Fruit fly (Drosophila melanogaster) whole organism, embryonic: Measurements from ENCODE around the gene VhaAC45RP.

Experiments
- CG12942 ChIP-seq: fragments of 200-800 bp; sonication (Bioruptor generic); optimal IDR thresholded peaks from 3 replicates; lab custom pipeline; 2016; ENCODE audit warnings: missing biosample characterization, missing genetic modification characterization
- CG13624 ChIP-seq: fragments of 200-800 bp; sonication (Bioruptor generic); optimal IDR thresholded peaks from 2 replicates; lab custom pipeline; 2016; ENCODE audit warnings: missing biosample characterization, missing genetic modification characterization
- CG15514 ChIP-seq: fragments of 200-800 bp; sonication (Bioruptor generic); optimal IDR thresholded peaks from 3 replicates; lab custom pipeline; 2017; ENCODE audit warnings: missing biosample characterization, missing genetic modification characterization, mild to moderate bottlenecking, moderate library complexity, missing genetic modification reagents
- CG1602 ChIP-seq: fragments of 200-800 bp; sonication (Bioruptor generic); optimal IDR thresholded peaks from 3 replicates; lab custom pipeline; 2016; ENCODE audit warnings: missing biosample characterization, missing genetic modification characterization
- CG18599 ChIP-seq: fragments of 200-800 bp; sonication (Bioruptor generic); optimal IDR thresholded peaks from 3 replicates; lab custom pipeline; 2017; ENCODE audit warnings: missing biosample characterization, missing genetic modification characterization, mild to moderate bottlenecking, moderate library complexity, missing genetic modification reagents
- CG2116 ChIP-seq: fragments of 200-800 bp; sonication (Bioruptor generic); optimal IDR thresholded peaks from 3 replicates; lab custom pipeline; 2018; ENCODE audit warnings: missing biosample characterization, mild to moderate bottlenecking, missing genetic modification characterization
- CG31224 ChIP-seq: fragments of 200-800 bp; sonication (Bioruptor generic); IDR thresholded peaks from 2 replicates; pipeline ENCODE4 v1.3.6; 2022; ENCODE audit warnings: missing biosample characterization, missing genetic modification characterization
- CG31441 ChIP-seq: fragments of 200-800 bp; sonication (Bioruptor generic); IDR thresholded peaks from 2 replicates; pipeline ENCODE4 v1.3.6; 2022; ENCODE audit warnings: missing biosample characterization, missing genetic modification characterization
- CG32532 ChIP-seq: fragments of 200-800 bp; sonication (Bioruptor generic); IDR thresholded peaks from 2 replicates; pipeline ENCODE4 v1.3.6; 2022; ENCODE audit warnings: missing biosample characterization, missing genetic modification characterization
- CG32772 ChIP-seq: fragments of 200-800 bp; sonication (Bioruptor generic); IDR thresholded peaks from 2 replicates; pipeline ENCODE4 v1.3.6; 2022; ENCODE audit warnings: missing biosample characterization, missing genetic modification characterization
- CG6654 ChIP-seq: fragments of 200-800 bp; sonication (Bioruptor generic); optimal IDR thresholded peaks from 2 replicates; lab custom pipeline; 2017; ENCODE audit warnings: missing biosample characterization, mild to moderate bottlenecking, missing genetic modification characterization
- CG6683 ChIP-seq: fragments of 200-800 bp; sonication (Bioruptor generic); optimal IDR thresholded peaks from 2 replicates; lab custom pipeline; 2017; ENCODE audit warnings: missing biosample characterization, mild to moderate bottlenecking, missing genetic modification characterization, missing genetic modification reagents
- CG6689 ChIP-seq: fragments of 200-800 bp; sonication (Bioruptor generic); IDR thresholded peaks from 2 replicates; pipeline ENCODE4 v1.3.6; 2022; ENCODE audit warnings: missing biosample characterization, missing genetic modification characterization
- Dbx ChIP-seq: fragments of 200-800 bp; sonication (Bioruptor generic); IDR thresholded peaks from 3 replicates; pipeline ENCODE4 v1.3.6; 2022; ENCODE audit warnings: missing biosample characterization, missing genetic modification characterization
- Dip2 ChIP-seq: fragments of 200-800 bp; sonication (Bioruptor generic); IDR thresholded peaks from 2 replicates; pipeline ENCODE4 v1.3.6; 2022; ENCODE audit warnings: missing biosample characterization, missing genetic modification characterization
- Dip3 ChIP-seq: fragments of 200-800 bp; sonication (Bioruptor generic); optimal IDR thresholded peaks from 3 replicates; lab custom pipeline; 2016; ENCODE audit warnings: missing biosample characterization, missing genetic modification characterization
- HHEX ChIP-seq: fragments of 200-800 bp; sonication (Bioruptor generic); optimal IDR thresholded peaks from 3 replicates; lab custom pipeline; 2017; ENCODE audit warnings: missing biosample characterization, mild to moderate bottlenecking, missing genetic modification characterization, missing genetic modification reagents
- Hand ChIP-seq: fragments of 200-800 bp; sonication (Bioruptor generic); optimal IDR thresholded peaks from 2 replicates; lab custom pipeline; 2017; ENCODE audit warnings: mild to moderate bottlenecking, missing biosample characterization, missing genetic modification reagents, missing genetic modification characterization
- MESR4 ChIP-seq: fragments of 200-800 bp; sonication (Bioruptor generic); optimal IDR thresholded peaks from 2 replicates; lab custom pipeline; 2018; ENCODE audit warnings: missing biosample characterization, mild to moderate bottlenecking, missing genetic modification characterization, moderate library complexity
- MTF-1 ChIP-seq: fragments of 200-800 bp; sonication (Bioruptor generic); optimal IDR thresholded peaks from 2 replicates; lab custom pipeline; 2018; ENCODE audit warnings: missing biosample characterization, mild to moderate bottlenecking, missing genetic modification characterization, borderline replicate concordance
- Mes4 ChIP-seq: fragments of 200-800 bp; sonication (Bioruptor generic); optimal IDR thresholded peaks from 2 replicates; lab custom pipeline; 2016; ENCODE audit warnings: missing biosample characterization, missing genetic modification characterization
- Mrtf ChIP-seq: fragments of 200-800 bp; sonication (Bioruptor generic); IDR thresholded peaks from 3 replicates; pipeline ENCODE4 v1.3.6; 2022; ENCODE audit warnings: missing biosample characterization, missing genetic modification characterization
- NFAT ChIP-seq: fragments of 200-800 bp; sonication (Bioruptor generic); IDR thresholded peaks from 2 replicates; pipeline ENCODE4 v1.3.6; 2022; ENCODE audit warnings: missing biosample characterization, missing genetic modification characterization
- Oli ChIP-seq: fragments of 200-800 bp; sonication (Bioruptor generic); optimal IDR thresholded peaks from 2 replicates; lab custom pipeline; 2018; ENCODE audit warnings: missing biosample characterization, mild to moderate bottlenecking, missing genetic modification characterization, moderate library complexity
- PHDP ChIP-seq: fragments of 200-800 bp; sonication (Bioruptor generic); optimal IDR thresholded peaks from 3 replicates; lab custom pipeline; 2018; ENCODE audit warnings: missing biosample characterization, mild to moderate bottlenecking, missing genetic modification characterization, moderate library complexity
- Ptx1 ChIP-seq: fragments of 200-800 bp; sonication (Bioruptor generic); IDR thresholded peaks from 2 replicates; pipeline ENCODE4 v1.3.6; 2022; ENCODE audit warnings: missing biosample characterization, missing genetic modification characterization
- Ravus ChIP-seq: fragments of 200-800 bp; sonication (Bioruptor generic); IDR thresholded peaks from 2 replicates; pipeline ENCODE4 v1.3.6; 2022; ENCODE audit warnings: missing biosample characterization, missing genetic modification characterization
- Rfx ChIP-seq: fragments of 200-800 bp; sonication (Bioruptor generic); IDR thresholded peaks from 2 replicates; pipeline ENCODE4 v1.3.6; 2022; ENCODE audit warnings: missing biosample characterization, missing genetic modification characterization
- Sox100B ChIP-seq: fragments of 200-800 bp; sonication (Bioruptor generic); optimal IDR thresholded peaks from 3 replicates; lab custom pipeline; 2018; ENCODE audit warnings: missing biosample characterization, mild to moderate bottlenecking, missing genetic modification characterization
- Tbp ChIP-seq: fragments of >200 bp; optimal IDR thresholded peaks from 2 replicates; lab custom pipeline; 2018; ENCODE audit warnings: missing biosample characterization, missing genetic modification characterization
- abd-A ChIP-seq: fragments of 200-800 bp; sonication (Bioruptor generic); optimal IDR thresholded peaks from 3 replicates; lab custom pipeline; 2019; ENCODE audit warnings: missing biosample characterization, mild to moderate bottlenecking, missing genetic modification characterization, moderate library complexity
- ac ChIP-seq: fragments of 200-800 bp; sonication (Bioruptor generic); optimal IDR thresholded peaks from 3 replicates; lab custom pipeline; 2017; ENCODE audit warnings: missing biosample characterization, mild to moderate bottlenecking, missing genetic modification characterization
- al ChIP-seq: fragments of 200-800 bp; sonication (Bioruptor generic); IDR thresholded peaks from 2 replicates; pipeline ENCODE4 v1.3.6; 2022; ENCODE audit warnings: missing biosample characterization, missing genetic modification characterization
- btn ChIP-seq: fragments of 200-800 bp; sonication (Bioruptor generic); optimal IDR thresholded peaks from 2 replicates; lab custom pipeline; 2016; ENCODE audit warnings: missing biosample characterization, missing genetic modification characterization
- ci ChIP-seq: fragments of 200-800 bp; sonication (Bioruptor generic); IDR thresholded peaks from 3 replicates; pipeline ENCODE4 v1.3.6; 2022; ENCODE audit warnings: missing biosample characterization, missing genetic modification characterization
- crol ChIP-seq: fragments of 200-800 bp; sonication (Bioruptor generic); IDR thresholded peaks from 2 replicates; pipeline ENCODE4 v1.3.6; 2022; ENCODE audit warnings: missing biosample characterization, missing genetic modification characterization
- dan ChIP-seq: fragments of 200-800 bp; sonication (Bioruptor generic); IDR thresholded peaks from 2 replicates; pipeline ENCODE4 v1.3.6; 2022; ENCODE audit warnings: missing biosample characterization, missing genetic modification characterization
- dmrt11E ChIP-seq: fragments of 200-800 bp; sonication (Bioruptor generic); optimal IDR thresholded peaks from 3 replicates; lab custom pipeline; 2018; ENCODE audit warnings: missing biosample characterization, mild to moderate bottlenecking, missing genetic modification characterization, moderate library complexity
- exex ChIP-seq: fragments of 200-800 bp; sonication (Bioruptor generic); optimal IDR thresholded peaks from 4 replicates; lab custom pipeline; 2018; ENCODE audit warnings: missing biosample characterization, mild to moderate bottlenecking, missing genetic modification characterization, moderate library complexity
- fu2 ChIP-seq: fragments of 200-800 bp; sonication (Bioruptor generic); optimal IDR thresholded peaks from 2 replicates; lab custom pipeline; 2016; ENCODE audit warnings: missing biosample characterization, missing genetic modification characterization
- grau ChIP-seq: fragments of 200-800 bp; optimal IDR thresholded peaks from 3 replicates; lab custom pipeline; 2019; ENCODE audit warnings: missing biosample characterization, mild to moderate bottlenecking, missing genetic modification characterization, moderate library complexity
- klu ChIP-seq: fragments of 200-800 bp; sonication (Bioruptor generic); IDR thresholded peaks from 2 replicates; pipeline ENCODE4 v1.3.6; 2022; ENCODE audit warnings: missing biosample characterization, missing genetic modification characterization
- luna ChIP-seq: fragments of 200-800 bp; sonication (Bioruptor generic); optimal IDR thresholded peaks from 2 replicates; lab custom pipeline; 2016; ENCODE audit warnings: missing biosample characterization, missing genetic modification characterization
- mam ChIP-seq: fragments of 200-800 bp; sonication (Bioruptor generic); optimal IDR thresholded peaks from 3 replicates; lab custom pipeline; 2016; ENCODE audit warnings: missing biosample characterization, missing genetic modification characterization
- pros ChIP-seq: fragments of 200-800 bp; sonication (Bioruptor generic); optimal IDR thresholded peaks from 3 replicates; lab custom pipeline; 2019; ENCODE audit warnings: missing biosample characterization, mild to moderate bottlenecking, missing genetic modification characterization, moderate library complexity
- row ChIP-seq: fragments of 200-800 bp; sonication (Bioruptor generic); IDR thresholded peaks from 3 replicates; pipeline ENCODE4 v1.3.6; 2022; ENCODE audit warnings: missing biosample characterization, missing genetic modification characterization
- run ChIP-seq: fragments of 200-800 bp; sonication (Bioruptor generic); optimal IDR thresholded peaks from 3 replicates; lab custom pipeline; 2018; ENCODE audit warnings: missing biosample characterization, mild to moderate bottlenecking, missing genetic modification characterization
- sens ChIP-seq: fragments of 200-800 bp; sonication (Bioruptor generic); peaks from one replicate; lab custom pipeline; 2016; ENCODE audit warnings: missing biosample characterization, missing genetic modification characterization
- seq ChIP-seq: fragments of 200-800 bp; sonication (Bioruptor generic); IDR thresholded peaks from 2 replicates; pipeline ENCODE4 v1.3.6; 2022; ENCODE audit warnings: missing biosample characterization, missing genetic modification characterization
- ssp ChIP-seq: fragments of 200-800 bp; sonication (Bioruptor generic); IDR thresholded peaks from 2 replicates; pipeline ENCODE4 v1.3.6; 2022; ENCODE audit warnings: missing biosample characterization, missing genetic modification characterization
- tgo ChIP-seq: fragments of 200-800 bp; sonication (Bioruptor generic); IDR thresholded peaks from 3 replicates; pipeline ENCODE4 v1.3.6; 2022; ENCODE audit warnings: missing biosample characterization, missing genetic modification characterization
- vnd ChIP-seq: fragments of 200-800 bp; sonication (Bioruptor generic); IDR thresholded peaks from 3 replicates; pipeline ENCODE4 v1.3.6; 2022; ENCODE audit warnings: missing biosample characterization, missing genetic modification characterization; ENCODE audit not compliant: partially characterized antibody

Gene VhaAC45RP

dm6 chr3R:30164162-30164561 lies 2.1 kb downstream of the VhaAC45RP start (continued):
- TF ChIP-seq Dbx (GFP tag; lab: Robert Waterston, UW) = no peak
- peak; percentile 5 for TF ChIP-seq mam (GFP tag; lab: Kevin White, UChicago)
- no peak for TF ChIP-seq dmrt11E (tag; lab: Kevin White, UChicago)
- TF ChIP-seq CG2116 (GFP tag; lab: Kevin White, UChicago) = no peak
- TF ChIP-seq vnd (GFP tag; lab: Robert Waterston, UW) = no peak
- TF ChIP-seq MESR4 (GFP tag; lab: Kevin White, UChicago) = no peak
- TF ChIP-seq CG1602 (GFP tag; lab: Kevin White, UChicago) = no peak
- no peak for TF ChIP-seq CG31224 (GFP tag; lab: Robert Waterston, UW)
- TF ChIP-seq grau (tag; lab: Kevin White, UChicago) = peak; percentile 25
- peak; percentile 27 for TF ChIP-seq btn (GFP tag; lab: Kevin White, UChicago)
- TF ChIP-seq ac (GFP tag; lab: Kevin White, UChicago) = no peak
- no peak for TF ChIP-seq MTF-1 (GFP tag; lab: Kevin White, UChicago)
- TF ChIP-seq Ptx1 (GFP tag; lab: Robert Waterston, UW) = peak; percentile 63
- TF ChIP-seq CG12942 (GFP tag; lab: Kevin White, UChicago) = no peak
- TF ChIP-seq Ravus (GFP tag; lab: Robert Waterston, UW) = no peak
- TF ChIP-seq klu (GFP tag; lab: Robert Waterston, UW) = no peak
- TF ChIP-seq CG32532 (GFP tag; lab: Robert Waterston, UW) = no peak
- no peak for TF ChIP-seq NFAT
- TF ChIP-seq CG6654 = no peak
- TF ChIP-seq Dip3 (GFP tag; lab: Kevin White, UChicago) = no peak
- TF ChIP-seq tgo = 0 out of 3 replicates have a peak, but pooled peaks have one; percentile 26
- peak; percentile 9 for TF ChIP-seq PHDP (tag; lab: Kevin White, UChicago)
- TF ChIP-seq sens (GFP tag; lab: Kevin White, UChicago) = peak; percentile 81
- TF ChIP-seq seq = no peak
- no peak for TF ChIP-seq abd-A (tag; lab: Kevin White, UChicago)
- TF ChIP-seq CG13624 (GFP tag; lab: Kevin White, UChicago) = no peak
- TF ChIP-seq Mes4 (GFP tag; lab: Kevin White, UChicago) = no peak
- TF ChIP-seq ci (GFP tag; lab: Robert Waterston, UW) = peak; percentile 85
- peak; percentile 54 for TF ChIP-seq row (GFP tag; lab: Robert Waterston, UW)
- TF ChIP-seq CG6689 (GFP tag; lab: Robert Waterston, UW) = peak; percentile 38; the same call in 1 of the 2 replicates
- no peak for TF ChIP-seq Dip2 (GFP tag; lab: Robert Waterston, UW)
- no peak for TF ChIP-seq pros
- TF ChIP-seq CG15514 = no peak
- no peak for TF ChIP-seq luna (GFP tag; lab: Kevin White, UChicago)
- peak; percentile 48; the same call in 1 of the 2 replicates for TF ChIP-seq CG31441 (GFP tag; lab: Robert Waterston, UW)
- no peak for TF ChIP-seq Hand (GFP tag; lab: Kevin White, UChicago)
- no peak for TF ChIP-seq al
- no peak for TF ChIP-seq dan (GFP tag; lab: Robert Waterston, UW)
- TF ChIP-seq ssp (GFP tag; lab: Robert Waterston, UW) = no peak
- TF ChIP-seq CG32772 = 0 out of 2 replicates have a peak, but pooled peaks have one; percentile 18
- TF ChIP-seq CG6683 = no peak
- TF ChIP-seq Tbp (GFP tag; lab: Kevin White, UChicago) = no peak
- peak; percentile 10 for TF ChIP-seq CG18599
- peak; percentile 31; the same call in 1 of the 3 replicates for TF ChIP-seq Mrtf (GFP tag; lab: Robert Waterston, UW)
- no peak for TF ChIP-seq Rfx (GFP tag; lab: Robert Waterston, UW)
- TF ChIP-seq Oli (tag; lab: Kevin White, UChicago) = peak; percentile 28
- TF ChIP-seq Sox100B (GFP tag; lab: Kevin White, UChicago) = peak; percentile 20
- TF ChIP-seq run = no peak
- no peak for TF ChIP-seq fu2
- TF ChIP-seq exex (tag; lab: Kevin White, UChicago) = no peak
- no peak for TF ChIP-seq HHEX (GFP tag; lab: Kevin White, UChicago)
- no peak for TF ChIP-seq crol
